Fruit fly (Drosophila melanogaster) whole organism, embryonic: ENCODE data around the gene IleRS-m.

ENCODE experiments used
- Abd-B ChIP-seq: fragments of 200-800 bp; sonication (Bioruptor generic); optimal IDR thresholded peaks from 2 replicates; lab custom pipeline; 2018; ENCODE audit warnings: missing biosample characterization, mild to moderate bottlenecking, missing genetic modification characterization, moderate library complexity
- Ada2b ChIP-seq: fragments of 200-800 bp; sonication (Bioruptor generic); IDR thresholded peaks from 2 replicates; pipeline ENCODE4 v1.3.6; 2022; ENCODE audit warnings: missing biosample characterization, missing genetic modification characterization
- B-H1 ChIP-seq: fragments of 200-800 bp; sonication (Bioruptor generic); IDR thresholded peaks from 3 replicates; pipeline ENCODE4 v1.3.6; 2022; ENCODE audit warnings: missing biosample characterization, missing genetic modification characterization
- CG10274 ChIP-seq: fragments of 200-800 bp; sonication (Bioruptor generic); optimal IDR thresholded peaks from 3 replicates; lab custom pipeline; 2017; ENCODE audit warnings: missing biosample characterization, mild to moderate bottlenecking, missing genetic modification characterization
- CG12236 ChIP-seq: fragments of 200-800 bp; sonication (Bioruptor generic); optimal IDR thresholded peaks from 2 replicates; lab custom pipeline; 2016; ENCODE audit warnings: missing biosample characterization, missing genetic modification characterization
- CG12659 ChIP-seq: fragments of 200-800 bp; sonication (Bioruptor generic); optimal IDR thresholded peaks from 3 replicates; lab custom pipeline; 2017; ENCODE audit warnings: mild to moderate bottlenecking, missing biosample characterization, missing genetic modification reagents, missing genetic modification characterization
- CG12744 ChIP-seq: fragments of 200-800 bp; sonication (Bioruptor generic); optimal IDR thresholded peaks from 2 replicates; lab custom pipeline; 2016; ENCODE audit warnings: missing biosample characterization, missing genetic modification characterization
- CG15011 ChIP-seq: fragments of 200-800 bp; sonication (Bioruptor generic); optimal IDR thresholded peaks from 3 replicates; lab custom pipeline; 2018; ENCODE audit warnings: missing biosample characterization, mild to moderate bottlenecking, missing genetic modification characterization
- CG15479 ChIP-seq: fragments of 200-800 bp; sonication (Bioruptor generic); optimal IDR thresholded peaks from 3 replicates; lab custom pipeline; 2019; ENCODE audit warnings: missing biosample characterization, mild to moderate bottlenecking, missing genetic modification characterization, moderate library complexity
- CG1647 ChIP-seq: fragments of 200-800 bp; sonication (Bioruptor generic); optimal IDR thresholded peaks from 3 replicates; lab custom pipeline; 2016; ENCODE audit warnings: missing biosample characterization, missing genetic modification characterization
- CG18619 ChIP-seq: fragments of 200-800 bp; sonication (Bioruptor generic); optimal IDR thresholded peaks from 3 replicates; lab custom pipeline; 2017; ENCODE audit warnings: missing biosample characterization, mild to moderate bottlenecking, missing genetic modification characterization
- CG18764 ChIP-seq: fragments of 200-800 bp; sonication (Bioruptor generic); optimal IDR thresholded peaks from 3 replicates; lab custom pipeline; 2016; ENCODE audit warnings: missing biosample characterization, missing genetic modification characterization
- CG2120 ChIP-seq: fragments of 200-800 bp; sonication (Bioruptor generic); optimal IDR thresholded peaks from 3 replicates; lab custom pipeline; 2016; ENCODE audit warnings: missing biosample characterization, missing genetic modification characterization
- CG30403 ChIP-seq: fragments of 200-800 bp; sonication (Bioruptor generic); optimal IDR thresholded peaks from 3 replicates; lab custom pipeline; 2016; ENCODE audit warnings: missing biosample characterization, missing genetic modification characterization
- CG32772 ChIP-seq: fragments of 200-800 bp; sonication (Bioruptor generic); IDR thresholded peaks from 2 replicates; pipeline ENCODE4 v1.3.6; 2022; ENCODE audit warnings: missing biosample characterization, missing genetic modification characterization
- CG4404 ChIP-seq: fragments of 200-800 bp; sonication (Bioruptor generic); IDR thresholded peaks from 2 replicates; pipeline ENCODE4 v1.3.6; 2022; ENCODE audit warnings: missing biosample characterization, missing genetic modification characterization
- CG4820 ChIP-seq: fragments of 200-800 bp; sonication (Bioruptor generic); optimal IDR thresholded peaks from 3 replicates; lab custom pipeline; 2016; ENCODE audit warnings: missing biosample characterization, missing genetic modification characterization
- CG4854 ChIP-seq: fragments of 200-800 bp; sonication (Bioruptor generic); optimal IDR thresholded peaks from 2 replicates; lab custom pipeline; 2016; ENCODE audit warnings: missing biosample characterization, missing genetic modification characterization, inconsistent platforms
- CG7357 ChIP-seq: fragments of 200-800 bp; sonication (Bioruptor generic); IDR thresholded peaks from 3 replicates; pipeline ENCODE4 v1.3.6; 2022; ENCODE audit warnings: missing biosample characterization, missing genetic modification characterization
- CG7963 ChIP-seq: fragments of 200-800 bp; sonication (Bioruptor generic); IDR thresholded peaks from 3 replicates; pipeline ENCODE4 v1.3.6; 2022; ENCODE audit warnings: missing biosample characterization, missing genetic modification characterization; ENCODE audit not compliant: partially characterized antibody
- CG8478 ChIP-seq: fragments of >200 bp; optimal IDR thresholded peaks from 2 replicates; lab custom pipeline; 2018
- CG8765 ChIP-seq: fragments of 200-800 bp; sonication (Bioruptor generic); IDR thresholded peaks from 2 replicates; pipeline ENCODE4 v1.3.6; 2022; ENCODE audit warnings: missing biosample characterization, missing genetic modification characterization
- CG9609 ChIP-seq: fragments of 200-800 bp; sonication (Bioruptor generic); optimal IDR thresholded peaks from 3 replicates; lab custom pipeline; 2016; ENCODE audit warnings: missing biosample characterization, missing genetic modification characterization
- CoRest ChIP-seq: fragments of 200-800 bp; sonication (Bioruptor generic); optimal IDR thresholded peaks from 3 replicates; lab custom pipeline; 2018; ENCODE audit warnings: missing biosample characterization, mild to moderate bottlenecking, missing genetic modification characterization, moderate library complexity
- Fer2 ChIP-seq: fragments of 200-800 bp; sonication (Bioruptor generic); optimal IDR thresholded peaks from 2 replicates; lab custom pipeline; 2018; ENCODE audit warnings: missing biosample characterization, mild to moderate bottlenecking, missing genetic modification characterization, moderate library complexity
- Hr3 ChIP-seq: fragments of 200-800 bp; sonication (Bioruptor generic); optimal IDR thresholded peaks from 3 replicates; lab custom pipeline; 2016; ENCODE audit warnings: missing biosample characterization, missing genetic modification characterization
- Mrtf ChIP-seq: fragments of 200-800 bp; sonication (Bioruptor generic); IDR thresholded peaks from 3 replicates; pipeline ENCODE4 v1.3.6; 2022; ENCODE audit warnings: missing biosample characterization, missing genetic modification characterization
- NFAT ChIP-seq: fragments of 200-800 bp; sonication (Bioruptor generic); IDR thresholded peaks from 2 replicates; pipeline ENCODE4 v1.3.6; 2022; ENCODE audit warnings: missing biosample characterization, missing genetic modification characterization
- Nf-YA ChIP-seq: fragments of 200-800 bp; sonication (Bioruptor generic); IDR thresholded peaks from 2 replicates; pipeline ENCODE4 v1.3.6; 2022; ENCODE audit warnings: missing biosample characterization, missing genetic modification characterization
- Oli ChIP-seq: fragments of 200-800 bp; sonication (Bioruptor generic); optimal IDR thresholded peaks from 2 replicates; lab custom pipeline; 2018; ENCODE audit warnings: missing biosample characterization, mild to moderate bottlenecking, missing genetic modification characterization, moderate library complexity
- PHDP ChIP-seq: fragments of 200-800 bp; sonication (Bioruptor generic); optimal IDR thresholded peaks from 3 replicates; lab custom pipeline; 2018; ENCODE audit warnings: missing biosample characterization, mild to moderate bottlenecking, missing genetic modification characterization, moderate library complexity
- Scr ChIP-seq: fragments of 200-800 bp; sonication (Bioruptor generic); IDR thresholded peaks from 2 replicates; pipeline ENCODE4 v1.3.6; 2022; ENCODE audit warnings: missing biosample characterization, missing genetic modification characterization; ENCODE audit not compliant: partially characterized antibody
- br ChIP-seq: fragments of >200 bp; optimal IDR thresholded peaks from 2 replicates; lab custom pipeline; 2017
- bsh ChIP-seq, 2 experiments: fragments of 200-800 bp; sonication (Bioruptor generic); optimal IDR thresholded peaks; 2 replicates each; lab custom pipeline; 2017 to 2018; ENCODE audit warnings: mild to moderate bottlenecking in 2 of 2, missing biosample characterization in 2 of 2, missing genetic modification characterization in 2 of 2, moderate library complexity in 1 of 2
- cato ChIP-seq: fragments of 200-800 bp; sonication (Bioruptor generic); optimal IDR thresholded peaks from 2 replicates; lab custom pipeline; 2016; ENCODE audit warnings: missing biosample characterization, missing genetic modification characterization, borderline replicate concordance
- crol ChIP-seq: fragments of 200-800 bp; sonication (Bioruptor generic); IDR thresholded peaks from 2 replicates; pipeline ENCODE4 v1.3.6; 2022; ENCODE audit warnings: missing biosample characterization, missing genetic modification characterization
- disco-r ChIP-seq: fragments of 200-800 bp; sonication (Bioruptor generic); optimal IDR thresholded peaks from 2 replicates; lab custom pipeline; 2016; ENCODE audit warnings: missing biosample characterization, missing genetic modification characterization
- gfzf ChIP-seq: fragments of 200-800 bp; sonication (Bioruptor generic); optimal IDR thresholded peaks from 2 replicates; lab custom pipeline; 2016; ENCODE audit warnings: missing biosample characterization, mild to moderate bottlenecking, missing genetic modification characterization, moderate library complexity
- gsb-n ChIP-seq: fragments of 200-800 bp; sonication (Bioruptor generic); optimal IDR thresholded peaks from 3 replicates; lab custom pipeline; 2018; ENCODE audit warnings: missing biosample characterization, mild to moderate bottlenecking, missing genetic modification characterization
- her ChIP-seq: fragments of 200-800 bp; sonication (Bioruptor generic); optimal IDR thresholded peaks from 2 replicates; lab custom pipeline; 2016; ENCODE audit warnings: missing biosample characterization, missing genetic modification characterization
- lbe ChIP-seq: fragments of 200-800 bp; sonication (Bioruptor generic); optimal IDR thresholded peaks from 2 replicates; lab custom pipeline; 2016; ENCODE audit warnings: missing biosample characterization, mild to moderate bottlenecking, missing genetic modification characterization
- lola ChIP-seq, 3 experiments: fragments of >200 bp in 2 of 3; fragments of 200-800 bp in 1 of 3; sonication (Bioruptor generic) in 1 of 3; optimal IDR thresholded peaks; 2 replicates each; lab custom pipeline; 2017 to 2019; ENCODE audit warnings: missing biosample characterization in 3 of 3, missing genetic modification characterization in 3 of 3, mild to moderate bottlenecking in 1 of 3, moderate library complexity in 1 of 3
- nom ChIP-seq: fragments of 200-800 bp; sonication (Bioruptor generic); optimal IDR thresholded peaks from 2 replicates; lab custom pipeline; 2017; ENCODE audit warnings: missing biosample characterization, missing genetic modification characterization, mild to moderate bottlenecking, moderate library complexity, missing genetic modification reagents
- row ChIP-seq: fragments of 200-800 bp; sonication (Bioruptor generic); IDR thresholded peaks from 3 replicates; pipeline ENCODE4 v1.3.6; 2022; ENCODE audit warnings: missing biosample characterization, missing genetic modification characterization
- run ChIP-seq: fragments of 200-800 bp; sonication (Bioruptor generic); optimal IDR thresholded peaks from 3 replicates; lab custom pipeline; 2018; ENCODE audit warnings: missing biosample characterization, mild to moderate bottlenecking, missing genetic modification characterization
- shn ChIP-seq: fragments of 200-800 bp; sonication (Bioruptor generic); optimal IDR thresholded peaks from 3 replicates; lab custom pipeline; 2016; ENCODE audit warnings: missing biosample characterization, missing genetic modification characterization
- so ChIP-seq: fragments of 200-800 bp; sonication (Bioruptor generic); IDR thresholded peaks from 3 replicates; pipeline ENCODE4 v1.3.6; 2022; ENCODE audit warnings: missing biosample characterization, missing genetic modification characterization
- sob ChIP-seq: fragments of 200-800 bp; sonication (Bioruptor generic); IDR thresholded peaks from 2 replicates; pipeline ENCODE4 v1.3.6; 2022; ENCODE audit warnings: missing biosample characterization, missing genetic modification characterization
- sr ChIP-seq: fragments of 200-800 bp; sonication (Bioruptor generic); IDR thresholded peaks from 3 replicates; pipeline ENCODE4 v1.3.6; 2022; ENCODE audit warnings: missing biosample characterization, missing genetic modification characterization
- z ChIP-seq: fragments of 200-800 bp; sonication (Bioruptor generic); IDR thresholded peaks from 3 replicates; pipeline ENCODE4 v1.3.6; 2022; ENCODE audit warnings: missing biosample characterization, missing genetic modification characterization
- zen ChIP-seq: fragments of 200-800 bp; sonication (Bioruptor generic); optimal IDR thresholded peaks from 3 replicates; lab custom pipeline; 2018; ENCODE audit warnings: missing biosample characterization, mild to moderate bottlenecking, missing genetic modification characterization, moderate library complexity

The IleRS-m gene

DNA sequence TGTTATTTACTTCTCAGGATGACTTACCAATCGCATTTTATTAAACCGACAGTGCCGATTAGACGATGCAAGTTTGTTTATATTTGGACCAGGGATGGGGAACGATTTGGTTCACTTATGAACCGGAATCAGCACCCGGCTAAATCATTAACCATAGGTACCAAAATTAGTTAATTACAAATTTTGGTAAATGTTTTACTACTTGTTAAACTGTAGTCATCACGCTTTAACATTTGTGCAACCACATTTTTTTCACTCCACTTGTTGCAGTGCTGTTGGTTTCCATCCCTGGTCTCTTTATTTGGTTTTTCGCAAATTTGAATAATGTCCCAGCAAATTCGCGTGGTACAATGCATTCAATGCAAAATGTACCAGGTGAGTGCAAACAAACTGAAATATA is 5.4 kb downstream of the IleRS-m start, which contains the start of the genes IntS9 and CG43295 (continued):
- TF ChIP-seq CG8765 (GFP tag; lab: Robert Waterston, UW) (peak; percentile 75), CG4404 (peak; percentile 77), Oli (tag; lab: Kevin White, UChicago) (peak; percentile 68), zen (tag; lab: Kevin White, UChicago) (peak; percentile 86), CG12236 (peak; percentile 72), Fer2 (tag; lab: Kevin White, UChicago) (no peak), shn (GFP tag; lab: Kevin White, UChicago) (peak; percentile 88), CG8478 (lab: Kevin White, UChicago) (no peak), crol (0 out of 2 replicates have a peak, but pooled peaks have one; percentile 17), PHDP (tag; lab: Kevin White, UChicago) (no peak), Mrtf (GFP tag; lab: Robert Waterston, UW) (peak; percentile 61; the same call in 2 of the 3 replicates), lbe (GFP tag; lab: Kevin White, UChicago) (peak; percentile 77), CoRest (tag; lab: Kevin White, UChicago) (no peak), so (GFP tag; lab: Robert Waterston, UW) (peak; percentile 69; the same call in 2 of the 3 replicates), CG4854 (peak; percentile 73), CG7963 (GFP tag; lab: Robert Waterston, UW) (no peak), gsb-n (no peak), CG10274 (GFP tag; lab: Kevin White, UChicago) (peak; percentile 39), CG15479 (GFP tag; lab: Kevin White, UChicago) (no peak), disco-r (GFP tag; lab: Kevin White, UChicago) (peak; percentile 46), CG15011 (GFP tag; lab: Kevin White, UChicago) (no peak), CG12659 (GFP tag; lab: Kevin White, UChicago) (peak; percentile 71), CG30403 (GFP tag; lab: Kevin White, UChicago) (peak; percentile 90), Ada2b (peak; percentile 86), run (no peak), br (lab: Kevin White, UChicago) (no peak), z (GFP tag; lab: Robert Waterston, UW) (no peak), bsh (GFP tag; optimal IDR thresholded peaks at IDR 0.05; lab: Kevin White, UChicago) (peak in 1 of 2 experiments; percentile 88), CG12744 (GFP tag; lab: Kevin White, UChicago) (peak; percentile 76), Nf-YA (GFP tag; lab: Robert Waterston, UW) (peak; percentile 65; the same call in 1 of the 2 replicates), her (GFP tag; lab: Kevin White, UChicago) (peak; percentile 77), row (GFP tag; lab: Robert Waterston, UW) (peak; percentile 93), sob (GFP tag; lab: Robert Waterston, UW) (peak; percentile 78), nom (GFP tag; lab: Kevin White, UChicago) (no peak), Abd-B (GFP tag; lab: Kevin White, UChicago) (peak; percentile 74), CG18619 (peak; percentile 41), NFAT (GFP tag; lab: Robert Waterston, UW) (peak; percentile 77), cato (GFP tag; lab: Kevin White, UChicago) (peak; percentile 67), CG4820 (GFP tag; lab: Kevin White, UChicago) (peak; percentile 85), CG32772 (peak; percentile 77), CG9609 (GFP tag; lab: Kevin White, UChicago) (peak; percentile 85), CG2120 (peak; percentile 90), sr (GFP tag; lab: Robert Waterston, UW) (no peak; the same call in 2 of the 3 replicates), gfzf (GFP tag; lab: Kevin White, UChicago) (peak; percentile 6), B-H1 (peak; percentile 79), CG18764 (peak; percentile 82), Scr (GFP tag; lab: Robert Waterston, UW) (peak; percentile 37), Hr3 (GFP tag; lab: Kevin White, UChicago) (peak; percentile 83), lola (GFP tag; optimal IDR thresholded peaks at IDR 0.05; lab: Kevin White, UChicago) (peak in 1 of 3 experiments; percentile 76), CG7357 (GFP tag; lab: Robert Waterston, UW) (peak; percentile 69; the same call in 2 of the 3 replicates), CG1647 (GFP tag; lab: Kevin White, UChicago) (peak; percentile 70)
